Fruit fly (Drosophila melanogaster) whole organism, embryonic: ENCODE measurements around the gene CG11986.
A peak's percentile ranks its signal among the peaks of the same experiment; 100 is the strongest.

Experiments
- Atf6 ChIP-seq: fragments of 200-800 bp; sonication (Bioruptor generic); IDR thresholded peaks from 2 replicates; pipeline ENCODE4 v1.3.6; 2022; ENCODE audit warnings: missing biosample characterization, missing genetic modification characterization
- CG10366 ChIP-seq: fragments of 200-800 bp; sonication (Bioruptor generic); IDR thresholded peaks from 2 replicates; pipeline ENCODE4 v1.3.6; 2022; ENCODE audit warnings: missing biosample characterization, missing genetic modification characterization
- CG10431 ChIP-seq: fragments of 200-800 bp; sonication (Bioruptor generic); optimal IDR thresholded peaks from 3 replicates; lab custom pipeline; 2018; ENCODE audit warnings: missing biosample characterization, mild to moderate bottlenecking, missing genetic modification characterization
- CG11247 ChIP-seq: fragments of 200-800 bp; sonication (Bioruptor generic); IDR thresholded peaks from 2 replicates; pipeline ENCODE4 v1.3.6; 2022; ENCODE audit warnings: missing biosample characterization, missing genetic modification characterization
- CG12391 ChIP-seq: fragments of 200-800 bp; sonication (Bioruptor generic); optimal IDR thresholded peaks from 3 replicates; lab custom pipeline; 2018; ENCODE audit warnings: missing biosample characterization, mild to moderate bottlenecking, missing genetic modification characterization, moderate library complexity
- CG12942 ChIP-seq: fragments of 200-800 bp; sonication (Bioruptor generic); optimal IDR thresholded peaks from 3 replicates; lab custom pipeline; 2016; ENCODE audit warnings: missing biosample characterization, missing genetic modification characterization
- CG13123 ChIP-seq: fragments of 200-800 bp; sonication (Bioruptor generic); optimal IDR thresholded peaks from 2 replicates; lab custom pipeline; 2016; ENCODE audit warnings: missing biosample characterization, missing genetic modification characterization
- CG13424 ChIP-seq: fragments of 200-800 bp; sonication (Bioruptor generic); optimal IDR thresholded peaks from 2 replicates; lab custom pipeline; 2019; ENCODE audit warnings: missing biosample characterization, mild to moderate bottlenecking, missing genetic modification characterization, moderate library complexity
- CG17359 ChIP-seq: fragments of 200-800 bp; sonication (Bioruptor generic); optimal IDR thresholded peaks from 3 replicates; lab custom pipeline; 2018; ENCODE audit warnings: missing biosample characterization, mild to moderate bottlenecking, missing genetic modification characterization, moderate library complexity
- CG17612 ChIP-seq: fragments of 200-800 bp; sonication (Bioruptor generic); IDR thresholded peaks from 2 replicates; pipeline ENCODE4 v1.3.6; 2022; ENCODE audit warnings: missing biosample characterization, missing genetic modification characterization
- CG31441 ChIP-seq: fragments of 200-800 bp; sonication (Bioruptor generic); IDR thresholded peaks from 2 replicates; pipeline ENCODE4 v1.3.6; 2022; ENCODE audit warnings: missing biosample characterization, missing genetic modification characterization
- CG32767 ChIP-seq: fragments of 200-800 bp; sonication (Bioruptor generic); IDR thresholded peaks from 2 replicates; pipeline ENCODE4 v1.3.6; 2022; ENCODE audit warnings: missing biosample characterization, missing genetic modification characterization
- CG4282 ChIP-seq: fragments of 200-800 bp; sonication (Bioruptor generic); optimal IDR thresholded peaks from 2 replicates; lab custom pipeline; 2016; ENCODE audit warnings: missing biosample characterization, missing genetic modification characterization
- CG7357 ChIP-seq: fragments of 200-800 bp; sonication (Bioruptor generic); IDR thresholded peaks from 3 replicates; pipeline ENCODE4 v1.3.6; 2022; ENCODE audit warnings: missing biosample characterization, missing genetic modification characterization
- CG7556 ChIP-seq: fragments of 200-800 bp; sonication (Bioruptor generic); optimal IDR thresholded peaks from 2 replicates; lab custom pipeline; 2017; ENCODE audit warnings: missing biosample characterization, mild to moderate bottlenecking, missing genetic modification characterization
- CG7745 ChIP-seq: fragments of 200-800 bp; sonication (Bioruptor generic); optimal IDR thresholded peaks from 2 replicates; lab custom pipeline; 2018; ENCODE audit warnings: missing biosample characterization, mild to moderate bottlenecking, missing genetic modification characterization, moderate library complexity
- CG9727 ChIP-seq: fragments of 200-800 bp; sonication (Bioruptor generic); optimal IDR thresholded peaks from 3 replicates; lab custom pipeline; 2017; ENCODE audit warnings: missing biosample characterization, mild to moderate bottlenecking, missing genetic modification characterization
- E2f2 ChIP-seq: fragments of 200-800 bp; sonication (Bioruptor generic); IDR thresholded peaks from 2 replicates; pipeline ENCODE4 v1.3.6; 2022; ENCODE audit warnings: missing biosample characterization, missing genetic modification characterization
- Eip74EF ChIP-seq, 2 experiments: fragments of 200-800 bp in 1 of 2; fragments of >200 bp in 1 of 2; sonication (Bioruptor generic) in 1 of 2; optimal IDR thresholded peaks; 2 replicates each; lab custom pipeline; 2017 to 2019; ENCODE audit warnings: missing biosample characterization in 2 of 2, missing genetic modification characterization in 2 of 2, mild to moderate bottlenecking in 1 of 2, moderate library complexity in 1 of 2
- Fer3 ChIP-seq: fragments of 200-800 bp; sonication (Bioruptor generic); optimal IDR thresholded peaks from 2 replicates; lab custom pipeline; 2018; ENCODE audit warnings: missing biosample characterization, mild to moderate bottlenecking, missing genetic modification characterization, moderate library complexity
- H15 ChIP-seq: fragments of 200-800 bp; sonication (Bioruptor generic); IDR thresholded peaks from 3 replicates; pipeline ENCODE4 v1.3.6; 2022; ENCODE audit warnings: missing biosample characterization, missing genetic modification characterization
- HLH4C ChIP-seq: fragments of 200-800 bp; sonication (Bioruptor generic); IDR thresholded peaks from 3 replicates; pipeline ENCODE4 v1.3.6; 2022; ENCODE audit warnings: missing biosample characterization, missing genetic modification characterization; ENCODE audit not compliant: partially characterized antibody
- Lhr ChIP-seq: fragments of 200-800 bp; sonication (Bioruptor generic); optimal IDR thresholded peaks from 3 replicates; lab custom pipeline; 2017; ENCODE audit warnings: mild to moderate bottlenecking, missing biosample characterization, missing genetic modification reagents, missing genetic modification characterization
- MESR4 ChIP-seq: fragments of 200-800 bp; sonication (Bioruptor generic); optimal IDR thresholded peaks from 2 replicates; lab custom pipeline; 2018; ENCODE audit warnings: missing biosample characterization, mild to moderate bottlenecking, missing genetic modification characterization, moderate library complexity
- Mes4 ChIP-seq: fragments of 200-800 bp; sonication (Bioruptor generic); optimal IDR thresholded peaks from 2 replicates; lab custom pipeline; 2016; ENCODE audit warnings: missing biosample characterization, missing genetic modification characterization
- Myb ChIP-seq: fragments of 200-800 bp; sonication (Bioruptor generic); optimal IDR thresholded peaks from 2 replicates; lab custom pipeline; 2016; ENCODE audit warnings: missing biosample characterization, missing genetic modification characterization
- Rx ChIP-seq: fragments of 200-800 bp; sonication (Bioruptor generic); IDR thresholded peaks from 2 replicates; pipeline ENCODE4 v1.3.6; 2022; ENCODE audit warnings: missing biosample characterization, missing genetic modification characterization
- Scr ChIP-seq: fragments of 200-800 bp; sonication (Bioruptor generic); IDR thresholded peaks from 2 replicates; pipeline ENCODE4 v1.3.6; 2022; ENCODE audit warnings: missing biosample characterization, missing genetic modification characterization; ENCODE audit not compliant: partially characterized antibody
- Sin3A ChIP-seq: fragments of >200 bp; optimal IDR thresholded peaks from 2 replicates; lab custom pipeline; 2018
- bbx ChIP-seq: fragments of 200-800 bp; sonication (Bioruptor generic); IDR thresholded peaks from 2 replicates; pipeline ENCODE4 v1.3.6; 2022; ENCODE audit warnings: missing biosample characterization, missing genetic modification characterization; ENCODE audit not compliant: partially characterized antibody
- cg ChIP-seq: fragments of 200-800 bp; sonication (Bioruptor generic); optimal IDR thresholded peaks from 3 replicates; lab custom pipeline; 2019; ENCODE audit warnings: missing biosample characterization, mild to moderate bottlenecking, missing genetic modification characterization, moderate library complexity
- danr ChIP-seq: fragments of 200-800 bp; sonication (Bioruptor generic); IDR thresholded peaks from 2 replicates; pipeline ENCODE4 v1.3.6; 2022; ENCODE audit warnings: missing biosample characterization, missing genetic modification characterization
- eyg ChIP-seq: fragments of 200-800 bp; sonication (Bioruptor generic); optimal IDR thresholded peaks from 3 replicates; lab custom pipeline; 2016; ENCODE audit warnings: missing biosample characterization, missing genetic modification characterization
- fd102C ChIP-seq: fragments of 200-800 bp; sonication (Bioruptor generic); optimal IDR thresholded peaks from 2 replicates; lab custom pipeline; 2018; ENCODE audit warnings: missing biosample characterization, mild to moderate bottlenecking, missing genetic modification characterization, moderate library complexity
- knrl ChIP-seq: fragments of 200-800 bp; sonication (Bioruptor generic); IDR thresholded peaks from 3 replicates; pipeline ENCODE4 v1.3.6; 2022; ENCODE audit warnings: missing biosample characterization, missing genetic modification characterization; ENCODE audit not compliant: partially characterized antibody
- lab ChIP-seq: fragments of 200-800 bp; sonication (Bioruptor generic); optimal IDR thresholded peaks from 3 replicates; lab custom pipeline; 2017; ENCODE audit warnings: missing biosample characterization, missing genetic modification characterization, mild to moderate bottlenecking, moderate library complexity, missing genetic modification reagents
- lbe ChIP-seq: fragments of 200-800 bp; sonication (Bioruptor generic); optimal IDR thresholded peaks from 2 replicates; lab custom pipeline; 2016; ENCODE audit warnings: missing biosample characterization, mild to moderate bottlenecking, missing genetic modification characterization
- lmd ChIP-seq: fragments of 200-800 bp; sonication (Bioruptor generic); IDR thresholded peaks from 2 replicates; pipeline ENCODE4 v1.3.6; 2022; ENCODE audit warnings: missing biosample characterization, missing genetic modification characterization
- nom ChIP-seq: fragments of 200-800 bp; sonication (Bioruptor generic); optimal IDR thresholded peaks from 2 replicates; lab custom pipeline; 2017; ENCODE audit warnings: missing biosample characterization, missing genetic modification characterization, mild to moderate bottlenecking, moderate library complexity, missing genetic modification reagents
- pan ChIP-seq, 4 experiments: fragments of >200 bp in 3 of 4; fragments of 200-800 bp in 1 of 4; sonication (Bioruptor generic) in 1 of 4; optimal IDR thresholded peaks in 3 of 4; IDR thresholded peaks in 1 of 4; 2 replicates each; pipeline versions ENCODE4 v1.3.6 to Lab custom; 2017 to 2022; ENCODE audit warnings: missing biosample characterization in 2 of 4, missing genetic modification characterization in 2 of 4, mixed read lengths in 1 of 4
- peb ChIP-seq: fragments of 200-800 bp; sonication (Bioruptor generic); IDR thresholded peaks from 2 replicates; pipeline ENCODE4 v1.3.6; 2022; ENCODE audit warnings: missing biosample characterization, missing genetic modification characterization
- seq ChIP-seq: fragments of 200-800 bp; sonication (Bioruptor generic); IDR thresholded peaks from 2 replicates; pipeline ENCODE4 v1.3.6; 2022; ENCODE audit warnings: missing biosample characterization, missing genetic modification characterization
- sim ChIP-seq: fragments of 200-800 bp; sonication (Bioruptor generic); IDR thresholded peaks from 2 replicates; pipeline ENCODE4 v1.3.6; 2022; ENCODE audit warnings: missing biosample characterization, missing genetic modification characterization
- slbo ChIP-seq: fragments of 200-800 bp; sonication (Bioruptor generic); IDR thresholded peaks from 2 replicates; pipeline ENCODE4 v1.3.6; 2022; ENCODE audit warnings: missing biosample characterization, missing genetic modification characterization
- stwl ChIP-seq: fragments of 200-800 bp; sonication (Bioruptor generic); optimal IDR thresholded peaks from 3 replicates; lab custom pipeline; 2018; ENCODE audit warnings: missing biosample characterization, mild to moderate bottlenecking, missing genetic modification characterization, moderate library complexity
- tap ChIP-seq: fragments of 200-800 bp; optimal IDR thresholded peaks from 3 replicates; lab custom pipeline; 2019; ENCODE audit warnings: missing biosample characterization, mild to moderate bottlenecking, missing genetic modification characterization, moderate library complexity
- tin ChIP-seq: fragments of 200-800 bp; sonication (Bioruptor generic); optimal IDR thresholded peaks from 3 replicates; lab custom pipeline; 2016; ENCODE audit warnings: missing biosample characterization, missing genetic modification characterization
- tna ChIP-seq: fragments of 200-800 bp; sonication (Bioruptor generic); IDR thresholded peaks from 2 replicates; pipeline ENCODE4 v1.3.6; 2022; ENCODE audit warnings: missing biosample characterization, missing genetic modification characterization; ENCODE audit not compliant: partially characterized antibody
- tup ChIP-seq: fragments of 200-800 bp; sonication (Bioruptor generic); optimal IDR thresholded peaks from 2 replicates; lab custom pipeline; 2016; ENCODE audit warnings: missing biosample characterization, mild to moderate bottlenecking, missing genetic modification characterization, moderate library complexity
- zfh2 ChIP-seq: fragments of 200-800 bp; sonication (Bioruptor generic); optimal IDR thresholded peaks from 2 replicates; lab custom pipeline; 2016; ENCODE audit warnings: missing biosample characterization, missing genetic modification characterization

The CG11986 gene

dm6 chr3R:9064874-9065273 lies 49.6 kb downstream of the CG11986 start, which contains the start of the genes beag and Ada (continued):
- TF ChIP-seq Eip74EF (GFP tag; optimal IDR thresholded peaks at IDR 0.05; lab: Kevin White, UChicago) (no peak), CG31441 (no peak), bbx (GFP tag; lab: Robert Waterston, UW) (peak; percentile 30; the same call in 1 of the 2 replicates), CG4282 (peak; percentile 5), tin (GFP tag; lab: Kevin White, UChicago) (peak; percentile 33), Sin3A (lab: Kevin White, UChicago) (peak; percentile 28), lmd (peak; percentile 30; the same call in 1 of the 2 replicates), Rx (no peak), CG10366 (no peak; the same call in 1 of the 2 replicates), MESR4 (GFP tag; lab: Kevin White, UChicago) (peak; percentile 91), CG12942 (GFP tag; lab: Kevin White, UChicago) (no peak), Lhr (GFP tag; lab: Kevin White, UChicago) (peak; percentile 18), pan (optimal IDR thresholded peaks at IDR 0.05; lab: Kevin White, UChicago) (no peak), pan (GFP tag; optimal IDR thresholded peaks at IDR 0.05 in 1 of 2, IDR thresholded peaks at IDR 0.05 in 1 of 2) (peak in 1 of 2 experiments; percentile 22), CG11247 (GFP tag; lab: Robert Waterston, UW) (no peak), CG7556 (GFP tag; lab: Kevin White, UChicago) (peak; percentile 27), HLH4C (GFP tag; lab: Robert Waterston, UW) (peak; percentile 52; the same call in 1 of the 3 replicates), zfh2 (GFP tag; lab: Kevin White, UChicago) (peak; percentile 51), tna (GFP tag; lab: Robert Waterston, UW) (no peak), H15 (GFP tag; lab: Robert Waterston, UW) (no peak), danr (GFP tag; lab: Robert Waterston, UW) (no peak), knrl (GFP tag; lab: Robert Waterston, UW) (peak; percentile 34; the same call in 1 of the 3 replicates), CG17359 (tag; lab: Kevin White, UChicago) (peak; percentile 36), eyg (GFP tag; lab: Kevin White, UChicago) (peak; percentile 30), CG7745 (tag; lab: Kevin White, UChicago) (no peak), Fer3 (tag; lab: Kevin White, UChicago) (no peak), lab (GFP tag; lab: Kevin White, UChicago) (peak; percentile 26), Scr (GFP tag; lab: Robert Waterston, UW) (peak; percentile 55), CG12391 (peak; percentile 64), Atf6 (GFP tag; lab: Robert Waterston, UW) (no peak), CG13424 (peak; percentile 57), Mes4 (GFP tag; lab: Kevin White, UChicago) (no peak), sim (GFP tag; lab: Robert Waterston, UW) (no peak), CG32767 (0 out of 2 replicates have a peak, but pooled peaks have one; percentile 15), Myb (peak; percentile 40), CG9727 (GFP tag; lab: Kevin White, UChicago) (no peak), peb (GFP tag; lab: Robert Waterston, UW) (no peak), CG7357 (GFP tag; lab: Robert Waterston, UW) (no peak), tap (tag; lab: Kevin White, UChicago) (no peak), CG10431 (no peak), CG13123 (GFP tag; lab: Kevin White, UChicago) (no peak), CG17612 (GFP tag; lab: Robert Waterston, UW) (no peak), tup (GFP tag; lab: Kevin White, UChicago) (no peak), slbo (peak; percentile 71), fd102C (no peak), seq (GFP tag; lab: Robert Waterston, UW) (no peak), cg (GFP tag; lab: Kevin White, UChicago) (no peak), stwl (tag; lab: Kevin White, UChicago) (peak; percentile 66), lbe (GFP tag; lab: Kevin White, UChicago) (no peak), nom (GFP tag; lab: Kevin White, UChicago) (peak; percentile 7), E2f2 (GFP tag; lab: Robert Waterston, UW) (peak; percentile 71)
